Worm (Caenorhabditis elegans): ENCODE measurements around the gene C34F6.7.
A peak's percentile ranks its signal among the peaks of the same experiment; 100 is the strongest.

The C34F6.7 gene

ce11 chrX:11211360-11211759, 3.9 kb downstream of the C34F6.7 start:
- TF ChIP-seq sea-1 (GFP tag; conservative IDR thresholded peaks at IDR 0.05), result no peak
- no peak for TF ChIP-seq ceh-36 (tag; optimal IDR thresholded peaks at IDR 0.05)
- no peak for TF ChIP-seq tbx-11 (GFP tag; IDR thresholded peaks at IDR 0.05)
- TF ChIP-seq B0310.2 (tag; optimal IDR thresholded peaks at IDR 0.05), result no peak
- no peak for TF ChIP-seq pes-1 (GFP tag; IDR thresholded peaks at IDR 0.05)
- no peak for TF ChIP-seq F13C5.2 (tag; optimal IDR thresholded peaks at IDR 0.05)

DNA sequence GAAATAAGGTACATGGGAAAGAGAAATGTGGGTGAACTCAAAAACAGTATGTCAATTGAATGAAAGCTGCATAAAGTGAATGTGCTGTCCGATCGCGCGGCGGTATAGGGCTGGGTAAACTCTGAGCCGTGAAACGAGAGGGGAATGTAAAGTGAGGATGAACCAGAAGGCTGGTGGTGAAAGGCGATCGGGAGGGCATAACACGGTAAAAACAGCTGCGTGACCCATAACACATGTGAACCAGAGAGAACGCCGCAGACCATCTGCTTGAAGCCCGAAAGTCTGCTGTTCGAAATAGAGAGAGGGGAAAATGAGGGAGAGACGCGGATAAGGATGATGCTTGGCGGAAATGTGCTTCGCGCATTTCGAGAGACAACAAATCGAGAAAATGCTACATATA, 4.9 kb downstream of the C34F6.7 start:
- TF ChIP-seq hmg-4 (GFP tag; optimal IDR thresholded peaks at IDR 0.05) (peak; percentile 63), aly-1 (tag; optimal IDR thresholded peaks at IDR 0.05) (no peak), hnd-1 (tag; optimal IDR thresholded peaks at IDR 0.05) (no peak)

- TF ChIP-seq B0310.2 (tag; optimal IDR thresholded peaks at IDR 0.05), result no peak
- TF ChIP-seq tbx-11 (GFP tag; IDR thresholded peaks at IDR 0.05), result no peak
- TF ChIP-seq hmbx-1 (tag; optimal IDR thresholded peaks at IDR 0.05), result no peak
- TF ChIP-seq hmg-4 (GFP tag; optimal IDR thresholded peaks at IDR 0.05), result no peak
- no peak for TF ChIP-seq aly-1 (tag; optimal IDR thresholded peaks at IDR 0.05)
- no peak for TF ChIP-seq ceh-36 (tag; optimal IDR thresholded peaks at IDR 0.05)
Observed at ce11 chrX:11208788-11209187, 6.5 kb downstream of the C34F6.7 start, which contains the start of gene C34F6.5. TSS of gene C34F6.5 (minus strand) at chrX:11208888.

DNA sequence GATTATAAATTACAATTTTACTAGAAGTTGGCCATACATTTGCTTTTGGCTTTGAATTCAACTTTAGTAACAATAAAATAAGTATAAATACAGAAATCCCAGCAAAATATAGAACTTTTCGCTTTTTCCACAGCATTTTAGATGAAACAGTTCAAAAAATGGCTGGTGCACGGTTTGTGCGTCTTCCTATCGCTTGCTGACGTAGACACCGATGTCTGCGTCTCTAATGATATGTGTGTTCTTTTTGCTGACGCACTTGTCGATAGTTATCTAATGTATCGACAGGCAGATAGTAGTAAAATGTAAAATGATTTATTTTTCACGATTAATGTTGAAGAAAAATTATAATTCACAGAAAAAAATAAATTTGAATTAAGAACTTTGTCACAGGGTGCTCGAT, 8.3 kb downstream of the C34F6.7 start, which contains the start of gene hst-2:
Gene hst-2, minus strand, starts transcription at position 203 of the 400 bp plus-strand sequence.
- no peak for TF ChIP-seq aly-1 (tag; optimal IDR thresholded peaks at IDR 0.05)
- no peak for TF ChIP-seq tra-4 (tag; optimal IDR thresholded peaks at IDR 0.05)
- TF ChIP-seq ets-7 (tag; optimal IDR thresholded peaks at IDR 0.05), result peak; percentile 18
- TF ChIP-seq pes-1 (GFP tag; IDR thresholded peaks at IDR 0.05), result 0 out of 2 replicates have a peak, but pooled peaks have one; percentile 20
- TF ChIP-seq scrt-1 (GFP tag; IDR thresholded peaks at IDR 0.05), result no peak
- no peak for TF ChIP-seq hmbx-1 (tag; optimal IDR thresholded peaks at IDR 0.05)
- TF ChIP-seq F13C5.2 (tag; optimal IDR thresholded peaks at IDR 0.05), result peak; percentile 60

DNA sequence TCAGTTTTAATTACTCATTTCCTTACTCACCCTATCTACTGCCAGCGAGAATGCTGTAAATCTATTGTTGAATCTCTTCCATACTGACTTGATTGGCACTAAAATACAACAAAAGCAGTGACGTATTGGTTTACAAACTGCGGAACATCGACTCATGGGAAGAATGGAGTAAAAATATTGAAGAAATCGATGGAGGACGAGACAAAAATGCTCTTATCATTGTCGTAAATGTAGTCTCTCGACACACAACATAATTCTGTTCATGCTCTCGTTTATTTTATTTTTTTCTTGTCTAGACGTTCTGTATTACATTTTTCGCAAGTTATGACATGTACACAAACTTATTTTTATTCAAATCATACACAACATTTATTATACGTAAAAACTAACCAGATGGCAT, 11.5 kb downstream of the C34F6.7 start, which contains the start of gene C34F6.11:
Gene C34F6.11, minus strand, starts transcription at position 160 of the 400 bp plus-strand sequence.
- TF ChIP-seq B0310.2 (tag; optimal IDR thresholded peaks at IDR 0.05) (no peak), F13C5.2 (tag; optimal IDR thresholded peaks at IDR 0.05) (no peak), tbx-37 (GFP tag; conservative IDR thresholded peaks at IDR 0.05) (no peak), aly-1 (tag; optimal IDR thresholded peaks at IDR 0.05) (no peak), hnd-1 (tag; optimal IDR thresholded peaks at IDR 0.05) (no peak), ceh-36 (tag; optimal IDR thresholded peaks at IDR 0.05) (no peak), sea-1 (GFP tag; conservative IDR thresholded peaks at IDR 0.05) (no peak), pes-1 (GFP tag; IDR thresholded peaks at IDR 0.05) (no peak)

DNA sequence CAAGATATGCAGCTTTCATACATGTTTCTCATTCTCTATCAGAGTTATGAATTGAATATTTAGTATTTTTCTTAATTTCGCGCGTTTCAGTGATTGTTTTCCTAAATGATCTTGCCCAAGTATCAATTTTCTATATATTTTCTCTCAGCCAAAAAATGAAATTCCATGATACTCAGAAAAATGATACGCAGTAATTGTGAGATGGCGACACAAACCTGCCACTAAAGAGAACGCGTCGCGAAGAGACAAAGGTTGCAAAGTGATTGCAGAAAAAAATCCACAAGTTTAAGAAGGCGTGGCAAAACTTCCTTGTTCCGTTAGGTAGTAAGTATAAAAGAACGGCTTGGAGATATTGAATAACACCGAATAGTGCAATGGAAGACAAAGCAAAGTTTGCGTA, 14.1 kb downstream of the C34F6.7 start, which contains the start of gene col-179:
Gene col-179, plus strand, starts transcription at position 301 of the 400 bp plus-strand sequence.
- no peak for TF ChIP-seq hmbx-1 (tag; optimal IDR thresholded peaks at IDR 0.05)
- TF ChIP-seq F13C5.2 (tag; optimal IDR thresholded peaks at IDR 0.05), result no peak
- TF ChIP-seq flt-1 (GFP tag; IDR thresholded peaks at IDR 0.05), result no peak
- no peak for TF ChIP-seq tbx-11 (GFP tag; IDR thresholded peaks at IDR 0.05)
- TF ChIP-seq ets-7 (tag; optimal IDR thresholded peaks at IDR 0.05), result no peak
- TF ChIP-seq hnd-1 (tag; optimal IDR thresholded peaks at IDR 0.05), result no peak
- TF ChIP-seq aly-1 (tag; optimal IDR thresholded peaks at IDR 0.05), result no peak
- TF ChIP-seq ceh-13 (GFP tag; optimal IDR thresholded peaks at IDR 0.05), result no peak
- no peak for TF ChIP-seq hmg-4 (GFP tag; optimal IDR thresholded peaks at IDR 0.05)

- no peak for TF ChIP-seq ceh-36 (tag; optimal IDR thresholded peaks at IDR 0.05)
- no peak for TF ChIP-seq ceh-13 (GFP tag; optimal IDR thresholded peaks at IDR 0.05)
- no peak for TF ChIP-seq ets-7 (tag; optimal IDR thresholded peaks at IDR 0.05)
- TF ChIP-seq tra-4 (tag; optimal IDR thresholded peaks at IDR 0.05), result no peak
- no peak for TF ChIP-seq F13C5.2 (tag; optimal IDR thresholded peaks at IDR 0.05)
- TF ChIP-seq hmbx-1 (tag; optimal IDR thresholded peaks at IDR 0.05), result no peak
- TF ChIP-seq flt-1 (GFP tag; IDR thresholded peaks at IDR 0.05), result no peak
- TF ChIP-seq sea-1 (GFP tag; conservative IDR thresholded peaks at IDR 0.05), result no peak
- no peak for TF ChIP-seq tbx-37 (GFP tag; conservative IDR thresholded peaks at IDR 0.05)
- no peak for TF ChIP-seq aly-1 (tag; optimal IDR thresholded peaks at IDR 0.05)
Observed at ce11 chrX:11199155-11199554, 16.1 kb downstream of the C34F6.7 start, which contains the start of gene col-178. TSS of gene col-178 (plus strand) at chrX:11199455.

ce11 chrX:11196741-11197140, 18.5 kb downstream of the C34F6.7 start, which contains the start of gene C34F6.1:
TSS of gene C34F6.1 (minus strand) at chrX:11196841.
- TF ChIP-seq hmg-4 (GFP tag; optimal IDR thresholded peaks at IDR 0.05), result no peak
- TF ChIP-seq ceh-13 (GFP tag; optimal IDR thresholded peaks at IDR 0.05), result no peak
- TF ChIP-seq pes-1 (GFP tag; IDR thresholded peaks at IDR 0.05), result no peak
- TF ChIP-seq flt-1 (GFP tag; IDR thresholded peaks at IDR 0.05), result no peak
- TF ChIP-seq tbx-37 (GFP tag; conservative IDR thresholded peaks at IDR 0.05), result no peak
- TF ChIP-seq sea-1 (GFP tag; conservative IDR thresholded peaks at IDR 0.05), result no peak
- no peak for TF ChIP-seq ceh-36 (tag; optimal IDR thresholded peaks at IDR 0.05)
- no peak for TF ChIP-seq tbx-11 (GFP tag; IDR thresholded peaks at IDR 0.05)
- no peak for TF ChIP-seq aly-1 (tag; optimal IDR thresholded peaks at IDR 0.05)
- TF ChIP-seq B0310.2 (tag; optimal IDR thresholded peaks at IDR 0.05), result no peak
- no peak for TF ChIP-seq hnd-1 (tag; optimal IDR thresholded peaks at IDR 0.05)
- no peak for TF ChIP-seq ama-1 (optimal IDR thresholded peaks at IDR 0.05)
- TF ChIP-seq tra-4 (tag; optimal IDR thresholded peaks at IDR 0.05), result no peak
- TF ChIP-seq F13C5.2 (tag; optimal IDR thresholded peaks at IDR 0.05), result no peak
- TF ChIP-seq ets-7 (tag; optimal IDR thresholded peaks at IDR 0.05), result no peak
- no peak for TF ChIP-seq hmbx-1 (tag; optimal IDR thresholded peaks at IDR 0.05)
- TF ChIP-seq scrt-1 (GFP tag; IDR thresholded peaks at IDR 0.05), result no peak

All from whole organism, early embryonic.